Fruit fly (Drosophila melanogaster) whole organism, embryonic: ENCODE data around the gene CG5390.
A peak's percentile ranks its signal among the peaks of the same experiment; 100 is the strongest.

ENCODE experiments used
- Ada2b ChIP-seq: fragments of 200-800 bp; sonication (Bioruptor generic); IDR thresholded peaks from 2 replicates; pipeline ENCODE4 v1.3.6; 2022; ENCODE audit warnings: missing biosample characterization, missing genetic modification characterization
- BEAF-32 ChIP-seq: fragments of 200-800 bp; sonication (Bioruptor generic); optimal IDR thresholded peaks from 3 replicates; lab custom pipeline; 2017; ENCODE audit warnings: missing biosample characterization, missing genetic modification characterization, mild to moderate bottlenecking, moderate library complexity, missing genetic modification reagents
- CG10959 ChIP-seq: fragments of 200-800 bp; sonication (Bioruptor generic); IDR thresholded peaks from 2 replicates; pipeline ENCODE4 v1.3.6; 2022; ENCODE audit warnings: missing biosample characterization, missing genetic modification characterization
- CG11456 ChIP-seq: fragments of 200-800 bp; sonication (Bioruptor generic); IDR thresholded peaks from 3 replicates; pipeline ENCODE4 v1.3.6; 2022; ENCODE audit warnings: missing biosample characterization, missing genetic modification characterization
- CG13624 ChIP-seq: fragments of 200-800 bp; sonication (Bioruptor generic); optimal IDR thresholded peaks from 2 replicates; lab custom pipeline; 2016; ENCODE audit warnings: missing biosample characterization, missing genetic modification characterization
- CG13775 ChIP-seq: fragments of 200-800 bp; sonication (Bioruptor generic); optimal IDR thresholded peaks from 3 replicates; lab custom pipeline; 2017; ENCODE audit warnings: missing biosample characterization, mild to moderate bottlenecking, missing genetic modification characterization
- CG15479 ChIP-seq: fragments of 200-800 bp; sonication (Bioruptor generic); optimal IDR thresholded peaks from 3 replicates; lab custom pipeline; 2019; ENCODE audit warnings: missing biosample characterization, mild to moderate bottlenecking, missing genetic modification characterization, moderate library complexity
- CG15514 ChIP-seq: fragments of 200-800 bp; sonication (Bioruptor generic); optimal IDR thresholded peaks from 3 replicates; lab custom pipeline; 2017; ENCODE audit warnings: missing biosample characterization, missing genetic modification characterization, mild to moderate bottlenecking, moderate library complexity, missing genetic modification reagents
- CG16813 ChIP-seq: fragments of 200-800 bp; sonication (Bioruptor generic); IDR thresholded peaks from 3 replicates; pipeline ENCODE4 v1.3.6; 2022; ENCODE audit warnings: missing biosample characterization, missing genetic modification characterization; ENCODE audit not compliant: partially characterized antibody
- CG31388 ChIP-seq: fragments of 200-800 bp; sonication (Bioruptor generic); optimal IDR thresholded peaks from 2 replicates; lab custom pipeline; 2016; ENCODE audit warnings: missing biosample characterization, missing genetic modification characterization
- CG32532 ChIP-seq: fragments of 200-800 bp; sonication (Bioruptor generic); IDR thresholded peaks from 2 replicates; pipeline ENCODE4 v1.3.6; 2022; ENCODE audit warnings: missing biosample characterization, missing genetic modification characterization
- CG5953 ChIP-seq: fragments of 200-800 bp; sonication (Bioruptor generic); IDR thresholded peaks from 2 replicates; pipeline ENCODE4 v1.3.6; 2022; ENCODE audit warnings: missing biosample characterization, missing genetic modification characterization
- CG6689 ChIP-seq: fragments of 200-800 bp; sonication (Bioruptor generic); IDR thresholded peaks from 2 replicates; pipeline ENCODE4 v1.3.6; 2022; ENCODE audit warnings: missing biosample characterization, missing genetic modification characterization
- CG7745 ChIP-seq: fragments of 200-800 bp; sonication (Bioruptor generic); optimal IDR thresholded peaks from 2 replicates; lab custom pipeline; 2018; ENCODE audit warnings: missing biosample characterization, mild to moderate bottlenecking, missing genetic modification characterization, moderate library complexity
- CG7928 ChIP-seq: fragments of 200-800 bp; sonication (Bioruptor generic); optimal IDR thresholded peaks from 2 replicates; lab custom pipeline; 2017; ENCODE audit warnings: missing biosample characterization, mild to moderate bottlenecking, missing genetic modification characterization
- CG7963 ChIP-seq: fragments of 200-800 bp; sonication (Bioruptor generic); IDR thresholded peaks from 3 replicates; pipeline ENCODE4 v1.3.6; 2022; ENCODE audit warnings: missing biosample characterization, missing genetic modification characterization; ENCODE audit not compliant: partially characterized antibody
- CG9876 ChIP-seq: fragments of 200-800 bp; sonication (Bioruptor generic); optimal IDR thresholded peaks from 2 replicates; lab custom pipeline; 2016; ENCODE audit warnings: missing biosample characterization, missing genetic modification characterization
- CHES-1-like ChIP-seq: fragments of 200-800 bp; sonication (Bioruptor generic); optimal IDR thresholded peaks from 2 replicates; lab custom pipeline; 2016; ENCODE audit warnings: missing biosample characterization, missing genetic modification characterization
- CTCF ChIP-seq: fragments of 200-800 bp; sonication (Bioruptor generic); optimal IDR thresholded peaks from 2 replicates; lab custom pipeline; 2017; ENCODE audit warnings: missing biosample characterization, mild to moderate bottlenecking, missing genetic modification characterization, moderate library complexity
- CrebB ChIP-seq: fragments of 200-800 bp; sonication (Bioruptor generic); optimal IDR thresholded peaks from 3 replicates; lab custom pipeline; 2018; ENCODE audit warnings: missing biosample characterization, mild to moderate bottlenecking, missing genetic modification characterization
- Gug ChIP-seq: fragments of 200-800 bp; sonication (Bioruptor generic); IDR thresholded peaks from 4 replicates; pipeline ENCODE4 v1.3.6; 2022; ENCODE audit warnings: missing biosample characterization, missing genetic modification characterization
- HLH4C ChIP-seq: fragments of 200-800 bp; sonication (Bioruptor generic); IDR thresholded peaks from 3 replicates; pipeline ENCODE4 v1.3.6; 2022; ENCODE audit warnings: missing biosample characterization, missing genetic modification characterization; ENCODE audit not compliant: partially characterized antibody
- MBD-R2 ChIP-seq: fragments of 200-800 bp; sonication (Bioruptor generic); IDR thresholded peaks from 2 replicates; pipeline ENCODE4 v1.3.6; 2022; ENCODE audit warnings: missing biosample characterization, missing genetic modification characterization
- Mad ChIP-seq: fragments of 200-800 bp; sonication (Bioruptor generic); optimal IDR thresholded peaks from 2 replicates; lab custom pipeline; 2016; ENCODE audit warnings: missing biosample characterization, missing genetic modification characterization
- NC2α ChIP-seq: fragments of 200-800 bp; sonication (Bioruptor generic); optimal IDR thresholded peaks from 2 replicates; lab custom pipeline; 2016; ENCODE audit warnings: missing biosample characterization, missing genetic modification characterization
- Scr ChIP-seq: fragments of 200-800 bp; sonication (Bioruptor generic); IDR thresholded peaks from 2 replicates; pipeline ENCODE4 v1.3.6; 2022; ENCODE audit warnings: missing biosample characterization, missing genetic modification characterization; ENCODE audit not compliant: partially characterized antibody
- Ssrp ChIP-seq: fragments of 200-800 bp; sonication (Bioruptor generic); optimal IDR thresholded peaks from 2 replicates; lab custom pipeline; 2018; ENCODE audit warnings: missing biosample characterization, mild to moderate bottlenecking, missing genetic modification characterization, moderate library complexity
- YL-1 ChIP-seq: fragments of 200-800 bp; sonication (Bioruptor generic); optimal IDR thresholded peaks from 3 replicates; lab custom pipeline; 2017; ENCODE audit warnings: missing biosample characterization, mild to moderate bottlenecking, missing genetic modification characterization
- ac ChIP-seq: fragments of 200-800 bp; sonication (Bioruptor generic); optimal IDR thresholded peaks from 3 replicates; lab custom pipeline; 2017; ENCODE audit warnings: missing biosample characterization, mild to moderate bottlenecking, missing genetic modification characterization
- chn ChIP-seq: fragments of 200-800 bp; sonication (Bioruptor generic); optimal IDR thresholded peaks from 2 replicates; lab custom pipeline; 2016; ENCODE audit warnings: missing biosample characterization, missing genetic modification characterization
- dati ChIP-seq: fragments of 200-800 bp; sonication (Bioruptor generic); IDR thresholded peaks from 2 replicates; pipeline ENCODE4 v1.3.6; 2022; ENCODE audit warnings: missing biosample characterization, missing genetic modification characterization
- gsb ChIP-seq: fragments of 200-800 bp; sonication (Bioruptor generic); IDR thresholded peaks from 2 replicates; pipeline ENCODE4 v1.3.6; 2022; ENCODE audit warnings: missing biosample characterization, missing genetic modification characterization
- gsb-n ChIP-seq: fragments of 200-800 bp; sonication (Bioruptor generic); optimal IDR thresholded peaks from 3 replicates; lab custom pipeline; 2018; ENCODE audit warnings: missing biosample characterization, mild to moderate bottlenecking, missing genetic modification characterization
- inv ChIP-seq: fragments of 200-800 bp; sonication (Bioruptor generic); IDR thresholded peaks from 2 replicates; pipeline ENCODE4 v1.3.6; 2022; ENCODE audit warnings: missing biosample characterization, missing genetic modification characterization; ENCODE audit not compliant: partially characterized antibody
- kah ChIP-seq: fragments of 200-800 bp; sonication (Bioruptor generic); optimal IDR thresholded peaks from 2 replicates; lab custom pipeline; 2018; ENCODE audit warnings: missing biosample characterization, mild to moderate bottlenecking, missing genetic modification characterization
- kay ChIP-seq: fragments of 200-800 bp; sonication (Bioruptor generic); optimal IDR thresholded peaks from 2 replicates; lab custom pipeline; 2016; ENCODE audit warnings: missing biosample characterization, missing genetic modification characterization
- nau ChIP-seq: fragments of 200-800 bp; sonication (Bioruptor generic); optimal IDR thresholded peaks from 3 replicates; lab custom pipeline; 2017; ENCODE audit warnings: missing biosample characterization, mild to moderate bottlenecking, missing genetic modification characterization, missing genetic modification reagents
- nom ChIP-seq: fragments of 200-800 bp; sonication (Bioruptor generic); optimal IDR thresholded peaks from 2 replicates; lab custom pipeline; 2017; ENCODE audit warnings: missing biosample characterization, missing genetic modification characterization, mild to moderate bottlenecking, moderate library complexity, missing genetic modification reagents
- odd ChIP-seq: fragments of 200-800 bp; sonication (Bioruptor generic); optimal IDR thresholded peaks from 2 replicates; lab custom pipeline; 2017; ENCODE audit warnings: missing biosample characterization, mild to moderate bottlenecking, missing genetic modification characterization
- pb ChIP-seq: fragments of 200-800 bp; sonication (Bioruptor generic); optimal IDR thresholded peaks from 3 replicates; lab custom pipeline; 2016; ENCODE audit warnings: missing biosample characterization, missing genetic modification characterization
- phol ChIP-seq: fragments of 200-800 bp; sonication (Bioruptor generic); optimal IDR thresholded peaks from 3 replicates; lab custom pipeline; 2018; ENCODE audit warnings: missing biosample characterization, mild to moderate bottlenecking, missing genetic modification characterization, moderate library complexity
- prd ChIP-seq, 3 experiments: fragments of >200 bp in 2 of 3; fragments of 200-800 bp in 1 of 3; sonication (Bioruptor generic) in 1 of 3; optimal IDR thresholded peaks in 2 of 3; IDR thresholded peaks in 1 of 3; 2 replicates in 2 of 3; 3 replicates in 1 of 3; pipeline versions ENCODE4 v1.3.6 to Lab custom; 2017 to 2022; ENCODE audit warnings: missing biosample characterization in 1 of 3, missing genetic modification characterization in 1 of 3
- pros ChIP-seq: fragments of 200-800 bp; sonication (Bioruptor generic); optimal IDR thresholded peaks from 3 replicates; lab custom pipeline; 2019; ENCODE audit warnings: missing biosample characterization, mild to moderate bottlenecking, missing genetic modification characterization, moderate library complexity
- ranshi ChIP-seq: fragments of 200-800 bp; sonication (Bioruptor generic); IDR thresholded peaks from 2 replicates; pipeline ENCODE4 v1.3.6; 2022; ENCODE audit warnings: missing biosample characterization, missing genetic modification characterization
- sim ChIP-seq: fragments of 200-800 bp; sonication (Bioruptor generic); IDR thresholded peaks from 2 replicates; pipeline ENCODE4 v1.3.6; 2022; ENCODE audit warnings: missing biosample characterization, missing genetic modification characterization
- tap ChIP-seq: fragments of 200-800 bp; optimal IDR thresholded peaks from 3 replicates; lab custom pipeline; 2019; ENCODE audit warnings: missing biosample characterization, mild to moderate bottlenecking, missing genetic modification characterization, moderate library complexity
- tna ChIP-seq: fragments of 200-800 bp; sonication (Bioruptor generic); IDR thresholded peaks from 2 replicates; pipeline ENCODE4 v1.3.6; 2022; ENCODE audit warnings: missing biosample characterization, missing genetic modification characterization; ENCODE audit not compliant: partially characterized antibody
- wek ChIP-seq: fragments of 200-800 bp; sonication (Bioruptor generic); optimal IDR thresholded peaks from 3 replicates; lab custom pipeline; 2018; ENCODE audit warnings: missing biosample characterization, mild to moderate bottlenecking, missing genetic modification characterization, moderate library complexity
- wor ChIP-seq: fragments of 200-800 bp; sonication (Bioruptor generic); IDR thresholded peaks from 2 replicates; pipeline ENCODE4 v1.3.6; 2022; ENCODE audit warnings: missing biosample characterization, missing genetic modification characterization
- z ChIP-seq: fragments of 200-800 bp; sonication (Bioruptor generic); IDR thresholded peaks from 3 replicates; pipeline ENCODE4 v1.3.6; 2022; ENCODE audit warnings: missing biosample characterization, missing genetic modification characterization
- zfh1 ChIP-seq: fragments of 200-800 bp; sonication (Bioruptor generic); IDR thresholded peaks from 3 replicates; pipeline ENCODE4 v1.3.6; 2022; ENCODE audit warnings: missing biosample characterization, missing genetic modification characterization

CG5390 gene

dm6 chr2L:10263343-10263744 lies 43.0 kb downstream of the CG5390 start, which contains the start of gene Rsf1 (continued):
- TF ChIP-seq odd (no peak), CG7928 (GFP tag; lab: Kevin White, UChicago) (peak; percentile 63), CG9876 (GFP tag; lab: Kevin White, UChicago) (no peak), pb (no peak), CG6689 (GFP tag; lab: Robert Waterston, UW) (no peak), phol (peak; percentile 21), prd (optimal IDR thresholded peaks at IDR 0.05; lab: Kevin White, UChicago) (no peak), prd (GFP tag; IDR thresholded peaks at IDR 0.05; lab: Robert Waterston, UW) (0 out of 3 replicates have a peak, but pooled peaks have one; percentile 7), kah (GFP tag; lab: Kevin White, UChicago) (no peak), CG32532 (GFP tag; lab: Robert Waterston, UW) (no peak), ranshi (GFP tag; lab: Robert Waterston, UW) (no peak), pros (GFP tag; lab: Kevin White, UChicago) (no peak), kay (no peak), CHES-1-like (GFP tag; lab: Kevin White, UChicago) (no peak), tap (tag; lab: Kevin White, UChicago) (no peak), CrebB (tag; lab: Kevin White, UChicago) (no peak), wek (peak; percentile 22), chn (GFP tag; lab: Kevin White, UChicago) (no peak), CG7963 (GFP tag; lab: Robert Waterston, UW) (no peak), HLH4C (GFP tag; lab: Robert Waterston, UW) (no peak), Ssrp (tag; lab: Kevin White, UChicago) (no peak), CG31388 (no peak), NC2α (GFP tag; lab: Kevin White, UChicago) (no peak), sim (no peak), CG13624 (GFP tag; lab: Kevin White, UChicago) (no peak), zfh1 (GFP tag; lab: Robert Waterston, UW) (no peak), CG7745 (tag; lab: Kevin White, UChicago) (no peak), gsb (GFP tag; lab: Robert Waterston, UW) (no peak), CG10959 (GFP tag; lab: Robert Waterston, UW) (no peak), CG5953 (GFP tag; lab: Robert Waterston, UW) (no peak), CTCF (GFP tag; lab: Kevin White, UChicago) (no peak), Scr (GFP tag; lab: Robert Waterston, UW) (no peak), CG13775 (no peak), CG16813 (no peak), MBD-R2 (GFP tag; lab: Robert Waterston, UW) (peak; percentile 77), wor (no peak), ac (GFP tag; lab: Kevin White, UChicago) (no peak), nom (peak; percentile 1), Gug (GFP tag; lab: Robert Waterston, UW) (no peak), CG11456 (GFP tag; lab: Robert Waterston, UW) (no peak), Ada2b (no peak), nau (GFP tag; lab: Kevin White, UChicago) (no peak), YL-1 (GFP tag; lab: Kevin White, UChicago) (peak; percentile 78), CG15479 (GFP tag; lab: Kevin White, UChicago) (no peak), z (no peak), tna (no peak), BEAF-32 (no peak), CG15514 (GFP tag; lab: Kevin White, UChicago) (no peak), gsb-n (tag; lab: Kevin White, UChicago) (no peak), dati (GFP tag; lab: Robert Waterston, UW) (no peak), inv (GFP tag; lab: Robert Waterston, UW) (no peak), Mad (GFP tag; lab: Kevin White, UChicago) (no peak)
